Worm (Caenorhabditis elegans): ENCODE results near the gene R08D7.5.

DNA sequence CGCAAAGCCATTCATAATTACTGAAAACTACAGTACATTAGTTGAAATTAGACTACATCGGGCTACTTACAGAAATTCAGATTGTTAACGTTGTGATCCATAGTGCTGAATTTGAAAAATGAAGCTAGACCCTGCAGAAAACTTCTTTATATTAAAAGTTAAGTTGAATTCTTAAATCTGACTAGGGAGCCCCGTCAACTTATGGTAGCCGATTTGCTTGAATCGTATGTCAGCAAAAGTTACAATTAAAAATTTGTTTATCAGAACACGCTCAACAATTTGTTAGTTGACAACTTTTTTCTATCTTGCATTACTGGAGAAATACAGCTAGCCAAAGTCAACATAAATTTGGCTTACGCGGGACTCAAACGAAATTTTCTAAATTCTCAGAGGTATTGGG lies 48.6 kb downstream of the R08D7.5 start, which contains the start of gene F59B2.14:
- TF ChIP-seq flt-1 (GFP tag; IDR thresholded peaks at IDR 0.05) (no peak), med-1 (GFP tag; optimal IDR thresholded peaks at IDR 0.05; ENCODE audit: insufficient read depth) (no peak), tab-1 (GFP tag; IDR thresholded peaks at IDR 0.05) (no peak), ztf-23 (GFP tag; IDR thresholded peaks at IDR 0.05) (no peak), ztf-29 (GFP tag; IDR thresholded peaks at IDR 0.05) (no peak), klf-2 (GFP tag; conservative IDR thresholded peaks at IDR 0.05) (no peak)

All from whole organism, midembryonic.